Fruit fly (Drosophila melanogaster) whole organism, embryonic: ENCODE measurements around the gene CG7432.

Source experiments
- CG11695 ChIP-seq: fragments of 200-800 bp; sonication (Bioruptor generic); IDR thresholded peaks from 3 replicates; pipeline ENCODE4 v1.3.6; 2022; ENCODE audit warnings: missing biosample characterization, missing genetic modification characterization
- CG12299 ChIP-seq: fragments of 200-800 bp; sonication (Bioruptor generic); optimal IDR thresholded peaks from 2 replicates; lab custom pipeline; 2018; ENCODE audit warnings: missing biosample characterization, mild to moderate bottlenecking, missing genetic modification characterization
- CG13775 ChIP-seq: fragments of 200-800 bp; sonication (Bioruptor generic); optimal IDR thresholded peaks from 3 replicates; lab custom pipeline; 2017; ENCODE audit warnings: missing biosample characterization, mild to moderate bottlenecking, missing genetic modification characterization
- CG17829 ChIP-seq: fragments of 200-800 bp; optimal IDR thresholded peaks from 2 replicates; lab custom pipeline; 2019; ENCODE audit warnings: missing biosample characterization, mild to moderate bottlenecking, missing genetic modification characterization, moderate library complexity
- CG1832 ChIP-seq: fragments of 200-800 bp; sonication (Bioruptor generic); optimal IDR thresholded peaks from 2 replicates; lab custom pipeline; 2017; ENCODE audit warnings: missing biosample characterization, mild to moderate bottlenecking, missing genetic modification characterization, inconsistent platforms
- CG2129 ChIP-seq: fragments of 200-800 bp; sonication (Bioruptor generic); IDR thresholded peaks from 2 replicates; pipeline ENCODE4 v1.3.6; 2022; ENCODE audit warnings: missing biosample characterization, missing genetic modification characterization; ENCODE audit not compliant: partially characterized antibody
- CG30403 ChIP-seq: fragments of 200-800 bp; sonication (Bioruptor generic); optimal IDR thresholded peaks from 3 replicates; lab custom pipeline; 2016; ENCODE audit warnings: missing biosample characterization, missing genetic modification characterization
- CG31365 ChIP-seq: fragments of 200-800 bp; sonication (Bioruptor generic); optimal IDR thresholded peaks from 2 replicates; lab custom pipeline; 2018; ENCODE audit warnings: missing biosample characterization, mild to moderate bottlenecking, missing genetic modification characterization
- CG34376 ChIP-seq: fragments of 200-800 bp; sonication (Bioruptor generic); optimal IDR thresholded peaks from 2 replicates; lab custom pipeline; 2018; ENCODE audit warnings: missing biosample characterization, mild to moderate bottlenecking, missing genetic modification characterization
- CG34422 ChIP-seq: fragments of 200-800 bp; sonication (Bioruptor generic); IDR thresholded peaks from 3 replicates; pipeline ENCODE4 v1.3.6; 2022; ENCODE audit warnings: missing biosample characterization, missing genetic modification characterization
- CG3726 ChIP-seq: fragments of 200-800 bp; sonication (Bioruptor generic); IDR thresholded peaks from 3 replicates; pipeline ENCODE4, ENCODE4 v1.3.6; 2022; ENCODE audit warnings: missing biosample characterization, missing genetic modification characterization
- CG5953 ChIP-seq: fragments of 200-800 bp; sonication (Bioruptor generic); IDR thresholded peaks from 2 replicates; pipeline ENCODE4 v1.3.6; 2022; ENCODE audit warnings: missing biosample characterization, missing genetic modification characterization
- CG6654 ChIP-seq: fragments of 200-800 bp; sonication (Bioruptor generic); optimal IDR thresholded peaks from 2 replicates; lab custom pipeline; 2017; ENCODE audit warnings: missing biosample characterization, mild to moderate bottlenecking, missing genetic modification characterization
- CG6854 ChIP-seq: fragments of 200-800 bp; sonication (Bioruptor generic); optimal IDR thresholded peaks from 3 replicates; lab custom pipeline; 2017; ENCODE audit warnings: missing biosample characterization, mild to moderate bottlenecking, missing genetic modification characterization
- CG8478 ChIP-seq: fragments of >200 bp; optimal IDR thresholded peaks from 2 replicates; lab custom pipeline; 2018
- CTCF ChIP-seq: fragments of 200-800 bp; sonication (Bioruptor generic); optimal IDR thresholded peaks from 2 replicates; lab custom pipeline; 2017; ENCODE audit warnings: missing biosample characterization, mild to moderate bottlenecking, missing genetic modification characterization, moderate library complexity
- Camta ChIP-seq: fragments of 200-800 bp; sonication (Bioruptor generic); optimal IDR thresholded peaks from 2 replicates; lab custom pipeline; 2016; ENCODE audit warnings: missing biosample characterization, missing genetic modification characterization
- Deaf1 ChIP-seq: fragments of 200-800 bp; optimal IDR thresholded peaks from 3 replicates; lab custom pipeline; 2019; ENCODE audit warnings: missing biosample characterization, mild to moderate bottlenecking, missing genetic modification characterization, moderate library complexity
- Dip3 ChIP-seq: fragments of 200-800 bp; sonication (Bioruptor generic); optimal IDR thresholded peaks from 3 replicates; lab custom pipeline; 2016; ENCODE audit warnings: missing biosample characterization, missing genetic modification characterization
- ERR ChIP-seq: fragments of 200-800 bp; sonication (Bioruptor generic); optimal IDR thresholded peaks from 2 replicates; lab custom pipeline; 2016; ENCODE audit warnings: missing biosample characterization, missing genetic modification characterization
- Fer2 ChIP-seq: fragments of 200-800 bp; sonication (Bioruptor generic); optimal IDR thresholded peaks from 2 replicates; lab custom pipeline; 2018; ENCODE audit warnings: missing biosample characterization, mild to moderate bottlenecking, missing genetic modification characterization, moderate library complexity
- Gsc ChIP-seq: fragments of 200-800 bp; sonication (Bioruptor generic); IDR thresholded peaks from 2 replicates; pipeline ENCODE4 v1.3.6; 2022; ENCODE audit warnings: missing biosample characterization, missing genetic modification characterization
- HLH4C ChIP-seq: fragments of 200-800 bp; sonication (Bioruptor generic); IDR thresholded peaks from 3 replicates; pipeline ENCODE4 v1.3.6; 2022; ENCODE audit warnings: missing biosample characterization, missing genetic modification characterization; ENCODE audit not compliant: partially characterized antibody
- Lim3 ChIP-seq: fragments of 200-800 bp; sonication (Bioruptor generic); IDR thresholded peaks from 2 replicates; pipeline ENCODE4 v1.3.6; 2022; ENCODE audit warnings: missing biosample characterization, missing genetic modification characterization
- MTF-1 ChIP-seq: fragments of 200-800 bp; sonication (Bioruptor generic); optimal IDR thresholded peaks from 2 replicates; lab custom pipeline; 2018; ENCODE audit warnings: missing biosample characterization, mild to moderate bottlenecking, missing genetic modification characterization, borderline replicate concordance
- Max ChIP-seq: fragments of 200-800 bp; sonication (Bioruptor generic); optimal IDR thresholded peaks from 2 replicates; lab custom pipeline; 2016; ENCODE audit warnings: missing biosample characterization, mild to moderate bottlenecking, missing genetic modification characterization
- Myb ChIP-seq: fragments of 200-800 bp; sonication (Bioruptor generic); optimal IDR thresholded peaks from 2 replicates; lab custom pipeline; 2016; ENCODE audit warnings: missing biosample characterization, missing genetic modification characterization
- NC2β ChIP-seq: fragments of 200-800 bp; sonication (Bioruptor generic); optimal IDR thresholded peaks from 2 replicates; lab custom pipeline; 2016; ENCODE audit warnings: missing biosample characterization, missing genetic modification characterization
- Nf-YC ChIP-seq: fragments of 200-800 bp; optimal IDR thresholded peaks from 3 replicates; lab custom pipeline; 2019; ENCODE audit warnings: missing biosample characterization, mild to moderate bottlenecking, missing genetic modification characterization, moderate library complexity
- Rfx ChIP-seq: fragments of 200-800 bp; sonication (Bioruptor generic); IDR thresholded peaks from 2 replicates; pipeline ENCODE4 v1.3.6; 2022; ENCODE audit warnings: missing biosample characterization, missing genetic modification characterization
- Sin3A ChIP-seq: fragments of >200 bp; optimal IDR thresholded peaks from 2 replicates; lab custom pipeline; 2018
- Sox100B ChIP-seq: fragments of 200-800 bp; sonication (Bioruptor generic); optimal IDR thresholded peaks from 3 replicates; lab custom pipeline; 2018; ENCODE audit warnings: missing biosample characterization, mild to moderate bottlenecking, missing genetic modification characterization
- TFAM ChIP-seq: fragments of 200-800 bp; sonication (Bioruptor generic); optimal IDR thresholded peaks from 2 replicates; lab custom pipeline; 2017; ENCODE audit warnings: missing biosample characterization, missing genetic modification characterization, inconsistent platforms
- ash1 ChIP-seq: fragments of 200-800 bp; sonication (Bioruptor generic); optimal IDR thresholded peaks from 2 replicates; lab custom pipeline; 2018; ENCODE audit warnings: missing biosample characterization, mild to moderate bottlenecking, missing genetic modification characterization
- btn ChIP-seq: fragments of 200-800 bp; sonication (Bioruptor generic); optimal IDR thresholded peaks from 2 replicates; lab custom pipeline; 2016; ENCODE audit warnings: missing biosample characterization, missing genetic modification characterization
- cad ChIP-seq: fragments of >200 bp; optimal IDR thresholded peaks from 2 replicates; lab custom pipeline; 2017; ENCODE audit warnings: missing biosample characterization, missing genetic modification characterization
- croc ChIP-seq: fragments of 200-800 bp; sonication (Bioruptor generic); conservative IDR thresholded peaks from 3 replicates; pipeline ENCODE4 v1.3.6; 2022; ENCODE audit warnings: missing biosample characterization, missing genetic modification characterization
- dati ChIP-seq: fragments of 200-800 bp; sonication (Bioruptor generic); IDR thresholded peaks from 2 replicates; pipeline ENCODE4 v1.3.6; 2022; ENCODE audit warnings: missing biosample characterization, missing genetic modification characterization
- eyg ChIP-seq: fragments of 200-800 bp; sonication (Bioruptor generic); optimal IDR thresholded peaks from 3 replicates; lab custom pipeline; 2016; ENCODE audit warnings: missing biosample characterization, missing genetic modification characterization
- fru ChIP-seq: fragments of >200 bp; optimal IDR thresholded peaks from 2 replicates; lab custom pipeline; 2017
- gsb ChIP-seq: fragments of 200-800 bp; sonication (Bioruptor generic); IDR thresholded peaks from 2 replicates; pipeline ENCODE4 v1.3.6; 2022; ENCODE audit warnings: missing biosample characterization, missing genetic modification characterization
- ham ChIP-seq: fragments of 200-800 bp; sonication (Bioruptor generic); IDR thresholded peaks from 2 replicates; pipeline ENCODE4 v1.3.6; 2022; ENCODE audit warnings: missing biosample characterization, missing genetic modification characterization
- hth ChIP-seq: fragments of >200 bp; optimal IDR thresholded peaks from 2 replicates; lab custom pipeline; 2017; ENCODE audit warnings: inconsistent platforms
- mam ChIP-seq: fragments of 200-800 bp; sonication (Bioruptor generic); optimal IDR thresholded peaks from 3 replicates; lab custom pipeline; 2016; ENCODE audit warnings: missing biosample characterization, missing genetic modification characterization
- pnt ChIP-seq: fragments of 200-800 bp; sonication (Bioruptor generic); optimal IDR thresholded peaks from 3 replicates; lab custom pipeline; 2016; ENCODE audit warnings: missing biosample characterization, missing genetic modification characterization
- ro ChIP-seq: fragments of 200-800 bp; sonication (Bioruptor generic); IDR thresholded peaks from 2 replicates; pipeline ENCODE4 v1.3.6; 2022; ENCODE audit warnings: missing biosample characterization, missing genetic modification characterization
- row ChIP-seq: fragments of 200-800 bp; sonication (Bioruptor generic); IDR thresholded peaks from 3 replicates; pipeline ENCODE4 v1.3.6; 2022; ENCODE audit warnings: missing biosample characterization, missing genetic modification characterization
- slp2 ChIP-seq: fragments of 200-800 bp; sonication (Bioruptor generic); optimal IDR thresholded peaks from 2 replicates; lab custom pipeline; 2016; ENCODE audit warnings: missing biosample characterization, missing genetic modification characterization
- sug ChIP-seq: fragments of 200-800 bp; optimal IDR thresholded peaks from 2 replicates; lab custom pipeline; 2019; ENCODE audit warnings: missing biosample characterization, mild to moderate bottlenecking, missing genetic modification characterization, moderate library complexity
- tx ChIP-seq: fragments of 200-800 bp; sonication (Bioruptor generic); optimal IDR thresholded peaks from 2 replicates; lab custom pipeline; 2016; ENCODE audit warnings: missing biosample characterization, missing genetic modification characterization
- vfl ChIP-seq: fragments of 200-800 bp; sonication (Bioruptor generic); optimal IDR thresholded peaks from 2 replicates; lab custom pipeline; 2016; ENCODE audit warnings: missing biosample characterization, missing genetic modification characterization
- wdn ChIP-seq: fragments of 200-800 bp; sonication (Bioruptor generic); IDR thresholded peaks from 2 replicates; pipeline ENCODE4 v1.3.6; 2022; ENCODE audit warnings: missing biosample characterization, missing genetic modification characterization
- wek ChIP-seq: fragments of 200-800 bp; sonication (Bioruptor generic); optimal IDR thresholded peaks from 3 replicates; lab custom pipeline; 2018; ENCODE audit warnings: missing biosample characterization, mild to moderate bottlenecking, missing genetic modification characterization, moderate library complexity

Gene CG7432

DNA sequence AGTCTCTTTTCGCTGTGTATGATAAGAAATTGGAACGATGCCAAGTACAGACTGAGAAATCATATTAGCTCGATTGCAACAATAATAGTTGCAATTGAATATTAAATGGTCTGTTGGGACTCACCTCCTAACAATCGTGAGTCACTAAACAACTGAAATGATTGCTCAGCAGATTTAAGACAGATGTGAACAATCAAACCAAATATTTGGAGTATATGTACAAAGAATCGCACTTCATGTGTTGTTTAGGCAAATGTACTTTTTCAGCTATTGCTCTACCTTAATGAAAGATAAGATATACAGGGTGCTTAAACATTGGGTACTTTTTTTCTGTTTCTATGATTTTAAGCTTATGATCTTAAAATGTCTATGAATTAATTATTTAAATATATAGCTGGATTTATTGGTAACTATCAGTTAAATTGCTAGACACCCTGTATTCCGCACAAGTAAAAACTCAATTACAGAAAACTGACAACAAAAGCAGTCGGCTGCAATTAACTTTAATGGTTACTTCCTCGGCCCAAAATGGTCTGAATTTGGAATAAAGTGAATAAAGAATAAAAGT is 23.2 kb upstream of the CG7432 start (continued):
- TF ChIP-seq CG17829: peak; percentile 89
- TF ChIP-seq hth (lab: Kevin White, UChicago): no peak
- TF ChIP-seq Camta (GFP tag; lab: Kevin White, UChicago): peak; percentile 56
- no peak for TF ChIP-seq btn (GFP tag; lab: Kevin White, UChicago)
- TF ChIP-seq CG13775 (GFP tag; lab: Kevin White, UChicago): peak; percentile 76
- TF ChIP-seq slp2 (GFP tag; lab: Kevin White, UChicago): peak; percentile 30
- TF ChIP-seq ERR (GFP tag; lab: Kevin White, UChicago): peak; percentile 31
- no peak for TF ChIP-seq Sin3A (lab: Kevin White, UChicago)
- no peak for TF ChIP-seq fru (lab: Kevin White, UChicago)
- TF ChIP-seq tx: no peak
- TF ChIP-seq pnt (GFP tag; lab: Kevin White, UChicago): no peak
- TF ChIP-seq row (GFP tag; lab: Robert Waterston, UW): peak; percentile 86
- TF ChIP-seq Fer2 (tag; lab: Kevin White, UChicago): peak; percentile 89
- TF ChIP-seq Max (GFP tag; lab: Kevin White, UChicago): peak; percentile 58
- peak; percentile 39 for TF ChIP-seq mam (GFP tag; lab: Kevin White, UChicago)
- peak; percentile 42 for TF ChIP-seq Dip3 (GFP tag; lab: Kevin White, UChicago)
- no peak for TF ChIP-seq vfl (GFP tag; lab: Kevin White, UChicago)
- peak; percentile 56 for TF ChIP-seq wek (GFP tag; lab: Kevin White, UChicago)
- TF ChIP-seq CG8478 (lab: Kevin White, UChicago): no peak
- TF ChIP-seq CG2129 (GFP tag; lab: Robert Waterston, UW): no peak
- TF ChIP-seq MTF-1 (GFP tag; lab: Kevin White, UChicago): peak; percentile 75
- TF ChIP-seq Rfx (GFP tag; lab: Robert Waterston, UW): peak; percentile 91
- no peak for TF ChIP-seq TFAM (GFP tag; lab: Kevin White, UChicago)
- peak; percentile 69 for TF ChIP-seq sug
- TF ChIP-seq CG6654 (GFP tag; lab: Kevin White, UChicago): peak; percentile 37
- peak; percentile 80; the same call in 1 of the 3 replicates for TF ChIP-seq CG3726
- peak; percentile 85 for TF ChIP-seq CG6854 (GFP tag; lab: Kevin White, UChicago)
- TF ChIP-seq CG30403 (GFP tag; lab: Kevin White, UChicago): peak; percentile 80
- no peak for TF ChIP-seq HLH4C (GFP tag; lab: Robert Waterston, UW)
- peak; percentile 71 for TF ChIP-seq Deaf1 (tag; lab: Kevin White, UChicago)
- peak; percentile 34 for TF ChIP-seq Myb (GFP tag; lab: Kevin White, UChicago)
- TF ChIP-seq CG34376 (GFP tag; lab: Kevin White, UChicago): peak; percentile 65
- TF ChIP-seq ro (GFP tag; lab: Robert Waterston, UW): peak; percentile 44; the same call in 1 of the 2 replicates
- TF ChIP-seq CG1832 (GFP tag; lab: Kevin White, UChicago): no peak
- TF ChIP-seq croc (GFP tag; lab: Robert Waterston, UW): peak; percentile 32; the same call in 1 of the 3 replicates
- peak; percentile 36 for TF ChIP-seq CTCF
- peak; percentile 76 for TF ChIP-seq Nf-YC (tag; lab: Kevin White, UChicago)
- TF ChIP-seq Sox100B (GFP tag; lab: Kevin White, UChicago): peak; percentile 88
- no peak for TF ChIP-seq ash1
- TF ChIP-seq ham (GFP tag; lab: Robert Waterston, UW): no peak
- TF ChIP-seq cad (GFP tag; lab: Kevin White, UChicago): no peak
- TF ChIP-seq CG34422: peak; percentile 91
- peak; percentile 65 for TF ChIP-seq CG31365
- peak; percentile 92 for TF ChIP-seq CG11695
- peak; percentile 82 for TF ChIP-seq CG5953 (GFP tag; lab: Robert Waterston, UW)
- TF ChIP-seq wdn (GFP tag; lab: Robert Waterston, UW): peak; percentile 85
- TF ChIP-seq Gsc (GFP tag; lab: Robert Waterston, UW): no peak
- TF ChIP-seq dati (GFP tag; lab: Robert Waterston, UW): peak; percentile 80
- TF ChIP-seq CG12299 (tag; lab: Kevin White, UChicago): peak; percentile 88
- TF ChIP-seq eyg: peak; percentile 57
- peak; percentile 14 for TF ChIP-seq NC2β
- TF ChIP-seq gsb (GFP tag; lab: Robert Waterston, UW): peak; percentile 82
- TF ChIP-seq Lim3 (GFP tag; lab: Robert Waterston, UW): 0 out of 2 replicates have a peak, but pooled peaks have one; percentile 51
